Fruit fly (Drosophila melanogaster) whole organism: ENCODE data around the gene Osi3.

Experiments
- CG8478 ChIP-seq: fragments of >200 bp; optimal IDR thresholded peaks from 2 replicates; lab custom pipeline; 2018; ENCODE audit warnings: inconsistent platforms
- Dll ChIP-seq: fragments of >200 bp; optimal IDR thresholded peaks from 2 replicates; lab custom pipeline; 2017
- EcR ChIP-seq, 2 experiments: fragments of >200 bp; optimal IDR thresholded peaks; 2 replicates each; lab custom pipeline; 2017; ENCODE audit warnings: missing biosample characterization in 2 of 2, missing genetic modification characterization in 2 of 2, missing genetic modification reagents in 2 of 2
- pan ChIP-seq: fragments of >200 bp; optimal IDR thresholded peaks from 2 replicates; lab custom pipeline; 2017
- usp ChIP-seq: fragments of >200 bp; optimal IDR thresholded peaks from 2 replicates; lab custom pipeline; 2017; ENCODE audit warnings: missing biosample characterization, missing genetic modification characterization, mixed read lengths

DNA sequence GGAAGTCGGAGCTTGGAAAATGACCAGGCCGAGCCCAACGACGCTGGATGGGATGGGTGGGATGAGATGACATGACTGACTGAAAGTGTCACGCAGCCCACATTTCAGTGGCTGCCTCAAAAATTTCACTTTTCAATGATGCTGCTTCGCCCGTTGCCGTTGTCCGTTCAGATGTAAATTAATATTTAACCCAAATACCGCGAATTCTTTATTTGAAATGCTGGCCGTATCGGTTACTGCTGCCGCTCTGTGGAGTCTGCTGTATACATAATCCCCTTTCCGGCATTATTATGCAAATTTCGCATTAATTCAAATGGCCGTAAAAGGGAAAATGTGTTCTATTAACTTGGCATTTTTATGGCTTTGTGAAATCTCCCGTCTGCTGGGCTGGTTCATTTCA, 14.7 kb downstream of the Osi3 start:
- TF ChIP-seq CG8478 (lab: Kevin White, UChicago) (no peak), pan (lab: Kevin White, UChicago) (no peak), usp (no peak), EcR (GFP tag; optimal IDR thresholded peaks at IDR 0.05; lab: Kevin White, UChicago) (no peak), Dll (lab: Kevin White, UChicago) (no peak)
